Worm (Caenorhabditis elegans) whole organism, young adult: ENCODE measurements around the gene T02D1.8.
A peak's percentile ranks its signal among the peaks of the same experiment; 100 is the strongest.

ENCODE experiments used
- D2030.7 ChIP-seq: fragments of 200-800 bp; sonication (Bioruptor generic); IDR thresholded peaks from 2 replicates; pipeline ENCODE4 v1.3.6; 2022; ENCODE audit warnings: missing genetic modification reagents, missing genetic modification characterization, missing compliant biosample characterization
- F10E7.11 ChIP-seq: sonication (generic microtip); optimal IDR thresholded peaks from 2 replicates; lab custom pipeline; 2017; ENCODE audit warnings: mild to moderate bottlenecking, missing genetic modification characterization, moderate library complexity, missing compliant biosample characterization
- F33H1.4 ChIP-seq: fragments of 200-800 bp; sonication (Bioruptor generic); IDR thresholded peaks from 2 replicates; pipeline ENCODE4 v1.3.6; 2022; ENCODE audit warnings: missing genetic modification reagents, missing genetic modification characterization, missing compliant biosample characterization
- F39B2.1 ChIP-seq: fragments of 200-800 bp; sonication (Bioruptor generic); IDR thresholded peaks from 2 replicates; pipeline ENCODE4 v1.3.6; 2022; ENCODE audit warnings: missing genetic modification reagents, missing genetic modification characterization, missing compliant biosample characterization
- T26A5.8 ChIP-seq: sonication (generic microtip); optimal IDR thresholded peaks from 2 replicates; lab custom pipeline; 2016; ENCODE audit warnings: missing genetic modification characterization, missing compliant biosample characterization
- Y56A3A.18 ChIP-seq: fragments of 200-800 bp; sonication (Bioruptor generic); IDR thresholded peaks from 2 replicates; pipeline ENCODE4 v1.3.6; 2022; ENCODE audit warnings: missing genetic modification reagents, missing genetic modification characterization, missing compliant biosample characterization
- ama-1 ChIP-seq, 3 experiments: fragments of 150-350 bp in 1 of 3; sonication (generic microtip) in 2 of 3; optimal IDR thresholded peaks; 2 replicates each; lab custom pipeline; 2014 to 2018; ENCODE audit warnings: missing biosample characterization in 2 of 3, missing genetic modification characterization in 2 of 3, missing genetic modification reagents in 2 of 3
- atf-7 ChIP-seq: sonication (generic microtip); optimal IDR thresholded peaks from 2 replicates; lab custom pipeline; 2017; ENCODE audit warnings: mild to moderate bottlenecking, missing genetic modification characterization, missing compliant biosample characterization
- attf-5 ChIP-seq: fragments of 200-800 bp; sonication (Bioruptor generic); optimal IDR thresholded peaks from 2 replicates; lab custom pipeline; 2018; ENCODE audit warnings: mild to moderate bottlenecking, missing genetic modification characterization, missing compliant biosample characterization
- attf-6 ChIP-seq: fragments of 200-800 bp; sonication (Bioruptor generic); IDR thresholded peaks from 2 replicates; pipeline ENCODE4 v1.3.6; 2022; ENCODE audit warnings: missing genetic modification reagents, missing genetic modification characterization, missing compliant biosample characterization
- ceh-79 ChIP-seq: sonication (generic microtip); optimal IDR thresholded peaks from 2 replicates; lab custom pipeline; 2017; ENCODE audit warnings: mild to moderate bottlenecking, missing genetic modification characterization, missing compliant biosample characterization
- dox-1 ChIP-seq: fragments of 200-800 bp; sonication (Bioruptor generic); IDR thresholded peaks from 2 replicates; pipeline ENCODE4 v1.3.6; 2022; ENCODE audit warnings: missing genetic modification reagents, missing genetic modification characterization, missing compliant biosample characterization
- dpff-1 ChIP-seq: sonication (generic microtip); optimal IDR thresholded peaks from 2 replicates; lab custom pipeline; 2017; ENCODE audit warnings: mild to moderate bottlenecking, missing genetic modification characterization, missing compliant biosample characterization
- egl-44 ChIP-seq: fragments of 200-800 bp; sonication (Bioruptor generic); IDR thresholded peaks from 2 replicates; pipeline ENCODE4 v1.3.6; 2022; ENCODE audit warnings: missing genetic modification reagents, missing genetic modification characterization, missing compliant biosample characterization
- fkh-3 ChIP-seq: sonication (generic microtip); optimal IDR thresholded peaks from 2 replicates; lab custom pipeline; 2016; ENCODE audit warnings: mild to moderate bottlenecking, missing genetic modification characterization, missing compliant biosample characterization
- hlh-12 ChIP-seq: sonication (generic microtip); optimal IDR thresholded peaks from 2 replicates; lab custom pipeline; 2016; ENCODE audit warnings: missing genetic modification characterization, missing compliant biosample characterization
- lin-54 ChIP-seq: fragments of 200-800 bp; sonication (Bioruptor generic); optimal IDR thresholded peaks from 2 replicates; lab custom pipeline; 2018; ENCODE audit warnings: mild to moderate bottlenecking, missing genetic modification characterization, missing compliant biosample characterization
- lsl-1 ChIP-seq: fragments of 200-800 bp; sonication (Bioruptor generic); optimal IDR thresholded peaks from 2 replicates; lab custom pipeline; 2018; ENCODE audit warnings: mild to moderate bottlenecking, missing genetic modification characterization, moderate library complexity, missing compliant biosample characterization
- madf-6 ChIP-seq: fragments of 200-800 bp; sonication (Bioruptor generic); IDR thresholded peaks from 2 replicates; pipeline ENCODE4 v1.3.6; 2022; ENCODE audit warnings: missing genetic modification reagents, missing genetic modification characterization, missing compliant biosample characterization
- madf-8 ChIP-seq: fragments of 200-800 bp; sonication (Bioruptor generic); conservative IDR thresholded peaks from 2 replicates; pipeline ENCODE4 v1.3.6; 2022; ENCODE audit warnings: missing genetic modification reagents, missing genetic modification characterization, missing compliant biosample characterization
- mcd-1 ChIP-seq: fragments of 200-800 bp; sonication (Bioruptor generic); IDR thresholded peaks from 2 replicates; pipeline ENCODE4 v1.3.6; 2022; ENCODE audit warnings: missing genetic modification reagents, missing genetic modification characterization, missing compliant biosample characterization
- nfya-1 ChIP-seq: sonication (generic microtip); optimal IDR thresholded peaks from 2 replicates; lab custom pipeline; 2017; ENCODE audit warnings: antibody characterized with exemption, missing compliant biosample characterization, missing genetic modification characterization, borderline replicate concordance; ENCODE audit not compliant: insufficient read depth
- nfya-2 ChIP-seq: fragments of 200-800 bp; sonication (Bioruptor generic); IDR thresholded peaks from 2 replicates; pipeline ENCODE4 v1.3.6; 2022; ENCODE audit warnings: missing genetic modification reagents, missing genetic modification characterization, missing compliant biosample characterization
- nfyb-1 ChIP-seq: fragments of 200-800 bp; sonication (Bioruptor generic); IDR thresholded peaks from 2 replicates; pipeline ENCODE4 v1.3.6; 2022; ENCODE audit warnings: missing genetic modification reagents, missing genetic modification characterization, missing compliant biosample characterization
- nhr-27 ChIP-seq: fragments of 200-800 bp; sonication (Bioruptor generic); optimal IDR thresholded peaks from 2 replicates; lab custom pipeline; 2018; ENCODE audit warnings: mild to moderate bottlenecking, missing genetic modification characterization, moderate library complexity, missing compliant biosample characterization
- nhr-80 ChIP-seq: sonication (generic microtip); optimal IDR thresholded peaks from 2 replicates; lab custom pipeline; 2016; ENCODE audit warnings: missing genetic modification characterization, missing compliant biosample characterization
- rcor-1 ChIP-seq: fragments of 200-800 bp; sonication (Bioruptor generic); IDR thresholded peaks from 2 replicates; pipeline ENCODE4 v1.3.6; 2022; ENCODE audit warnings: missing genetic modification reagents, missing genetic modification characterization, missing compliant biosample characterization
- rec-8 ChIP-seq, 2 experiments: sonication (generic microtip); optimal IDR thresholded peaks; 2 replicates each; lab custom pipeline; 2016; ENCODE audit warnings: mild to moderate bottlenecking in 2 of 2, missing genetic modification characterization in 2 of 2, missing genetic modification reagents in 2 of 2, missing genotype in 2 of 2, missing biosample characterization in 1 of 2, missing compliant biosample characterization in 1 of 2, moderate library complexity in 1 of 2
- rpc-1 ChIP-seq, 2 experiments: fragments of 150-350 bp in 1 of 2; sonication (generic microtip) in 1 of 2; optimal IDR thresholded peaks; 2 replicates each; lab custom pipeline; 2014 to 2018; ENCODE audit warnings: missing biosample characterization in 1 of 2, missing genetic modification characterization in 1 of 2, missing genetic modification reagents in 1 of 2, missing genotype in 1 of 2
- snpc-4 ChIP-seq, 5 experiments: fragments of 150-350 bp in 1 of 5; sonication (generic microtip) in 4 of 5; optimal IDR thresholded peaks; 2 replicates each; lab custom pipeline; 2014 to 2018; ENCODE audit warnings: missing genetic modification characterization in 5 of 5, missing biosample characterization in 3 of 5, antibody characterized with exemption in 2 of 5, mild to moderate bottlenecking in 2 of 5, missing compliant biosample characterization in 2 of 5, missing genotype in 2 of 5, moderate library complexity in 2 of 5, missing genetic modification reagents in 1 of 5
- tbp1 ChIP-seq: fragments of 200-800 bp; sonication (Bioruptor generic); optimal IDR thresholded peaks from 2 replicates; lab custom pipeline; 2018; ENCODE audit warnings: mild to moderate bottlenecking, missing genetic modification characterization, missing compliant biosample characterization
- xnd-1 ChIP-seq: sonication (generic microtip); optimal IDR thresholded peaks from 2 replicates; lab custom pipeline; 2016; ENCODE audit warnings: missing genotype, missing genetic modification reagents, missing genetic modification characterization, missing compliant biosample characterization
- zim-3 ChIP-seq: sonication (generic microtip); optimal IDR thresholded peaks from 2 replicates; lab custom pipeline; 2017; ENCODE audit warnings: mild to moderate bottlenecking, missing genetic modification characterization, moderate library complexity, missing compliant biosample characterization
- ztf-18 ChIP-seq: sonication (generic microtip); optimal IDR thresholded peaks from 2 replicates; lab custom pipeline; 2016; ENCODE audit warnings: missing genotype, mild to moderate bottlenecking, missing genetic modification characterization, missing compliant biosample characterization
- ztf-28 ChIP-seq: fragments of 200-800 bp; sonication (Bioruptor generic); IDR thresholded peaks from 2 replicates; pipeline ENCODE4 v1.3.6; 2022; ENCODE audit warnings: missing genetic modification reagents, missing genetic modification characterization, missing compliant biosample characterization

The T02D1.8 gene

DNA sequence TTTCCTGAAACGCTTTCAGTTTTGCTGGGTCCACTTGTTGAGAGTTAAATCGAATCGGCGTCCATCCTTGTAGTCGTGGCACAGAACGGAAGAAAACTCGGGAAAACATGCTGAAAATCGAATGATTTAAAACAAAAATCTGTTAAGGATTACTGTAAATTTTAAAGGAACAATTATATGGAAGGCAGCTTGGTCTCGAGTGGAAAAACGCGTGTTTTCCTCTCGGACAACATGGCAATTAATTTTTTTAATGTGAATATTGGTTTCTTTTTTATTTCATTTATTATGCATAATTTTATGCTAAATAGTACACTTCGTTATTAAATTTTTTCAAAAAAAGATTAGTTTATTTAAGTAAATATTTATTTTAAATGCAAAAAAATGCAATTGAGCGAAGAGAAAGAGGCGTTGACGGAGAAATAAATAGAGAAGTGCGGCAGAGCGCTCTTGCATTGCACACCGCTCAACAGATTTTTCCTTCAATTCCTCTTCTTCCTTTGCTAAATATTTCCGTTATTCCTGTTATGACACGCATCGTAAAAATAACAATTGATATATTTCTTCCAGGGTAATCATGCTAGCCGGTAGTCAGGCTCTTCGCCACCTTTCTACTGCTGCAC is 7.1 kb downstream of the T02D1.8 start, which contains the start of the genes C30H6.9 and dlat-2:
Gene C30H6.9 (minus strand): TSS at position 110 of the 620 bp plus-strand sequence.
Gene dlat-2 (plus strand): TSS at position 566 of the 620 bp plus-strand sequence.
- TF ChIP-seq dox-1 (GFP tag; lab: Robert Waterston, UW) = peak; percentile 44; the same call in 1 of the 2 replicates
- peak; percentile 38 for TF ChIP-seq xnd-1 (tag; lab: Kevin White, UChicago)
- TF ChIP-seq T26A5.8 (tag; lab: Kevin White, UChicago) = no peak
- peak; percentile 32 for TF ChIP-seq attf-5
- no peak for TF ChIP-seq nhr-27 (tag; lab: Kevin White, UChicago)
- TF ChIP-seq atf-7 (tag; lab: Kevin White, UChicago) = no peak
- peak; percentile 3 for TF ChIP-seq lin-54 (GFP tag; lab: Kevin White, UChicago)
- no peak for TF ChIP-seq rec-8 (tag; optimal IDR thresholded peaks at IDR 0.05; lab: Kevin White, UChicago)
- TF ChIP-seq mcd-1 = peak; percentile 77
- TF ChIP-seq nfyb-1 (GFP tag; lab: Robert Waterston, UW) = no peak
- TF ChIP-seq F10E7.11 (tag; lab: Kevin White, UChicago) = no peak
- no peak for TF ChIP-seq fkh-3
- TF ChIP-seq lsl-1 = peak; percentile 73
- TF ChIP-seq tbp1 (GFP tag; lab: Kevin White, UChicago) = peak; percentile 11
- peak; percentile 65; the same call in 1 of the 2 replicates for TF ChIP-seq attf-6 (GFP tag; lab: Robert Waterston, UW)
- TF ChIP-seq F33H1.4 (GFP tag; lab: Robert Waterston, UW) = peak; percentile 80
- no peak for TF ChIP-seq ztf-18
- peak; percentile 41; the same call in 1 of the 2 replicates for TF ChIP-seq D2030.7
- TF ChIP-seq snpc-4 (GFP tag; optimal IDR thresholded peaks at IDR 0.05; lab: Kevin White, UChicago) = peak; percentile 24
- peak in 3 of 4 experiments; percentile 72 to 84 (median 83) for TF ChIP-seq snpc-4 (tag; optimal IDR thresholded peaks at IDR 0.05; lab: Kevin White, UChicago)
- no peak for TF ChIP-seq ceh-79 (tag; lab: Kevin White, UChicago)
- TF ChIP-seq madf-6 (GFP tag; lab: Robert Waterston, UW) = peak; percentile 62
- TF ChIP-seq, all 124 proteins: peak for 12

DNA sequence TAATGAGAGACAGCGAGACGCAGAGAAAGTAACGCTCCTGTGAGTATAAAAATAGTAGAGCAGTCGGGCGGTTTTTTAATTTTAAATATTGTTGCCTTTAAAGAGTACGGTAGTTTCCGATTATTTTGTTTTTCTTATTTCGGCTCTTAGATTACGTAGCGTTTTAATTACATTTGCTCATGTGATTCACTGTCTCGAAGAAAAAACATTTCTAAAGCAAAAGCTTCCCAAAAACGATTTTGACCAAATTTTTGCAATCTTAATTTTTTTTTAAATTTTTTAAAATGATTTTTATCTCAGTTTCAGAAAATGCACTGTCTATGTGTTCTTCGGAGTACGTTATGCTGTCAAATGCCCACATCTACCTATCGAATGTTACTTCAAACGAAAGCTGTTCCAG is 11.2 kb downstream of the T02D1.8 start, which contains the start of gene haf-1:
Gene haf-1 (plus strand): TSS at position 301 of the 400 bp plus-strand sequence.
- TF ChIP-seq rpc-1 (optimal IDR thresholded peaks at IDR 0.05; lab: Kevin White, UChicago) = no peak
- TF ChIP-seq rpc-1 (tag; optimal IDR thresholded peaks at IDR 0.05; lab: Kevin White, UChicago) = no peak
- TF ChIP-seq Y56A3A.18 (GFP tag; lab: Robert Waterston, UW) = no peak
- no peak for TF ChIP-seq egl-44 (GFP tag; lab: Robert Waterston, UW)

DNA sequence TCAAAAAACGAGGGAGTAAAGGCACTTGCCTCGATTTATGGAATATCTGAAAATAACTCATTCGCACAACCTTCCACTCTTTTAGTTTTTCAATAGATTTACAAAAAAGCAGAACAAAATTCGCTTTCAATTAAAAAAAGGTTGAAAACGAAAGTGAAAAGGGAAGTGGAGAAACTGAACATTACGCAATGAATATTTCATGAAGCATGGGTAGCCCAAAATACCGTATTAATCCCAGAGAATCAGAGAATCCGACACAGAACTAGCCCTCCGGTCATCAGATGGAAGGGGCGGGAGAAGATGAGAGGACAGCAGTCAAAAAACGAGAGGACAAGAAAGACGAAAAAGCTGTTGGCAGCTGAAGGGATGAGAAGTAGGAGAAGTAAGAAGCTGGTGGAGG is 15.8 kb downstream of the T02D1.8 start, which contains the start of gene C30H6.5:
Gene C30H6.5 (plus strand): TSS at position 301 of the 400 bp plus-strand sequence.
- TF ChIP-seq ama-1 (optimal IDR thresholded peaks at IDR 0.05; lab: Kevin White, UChicago) (no peak), ama-1 (GFP tag; optimal IDR thresholded peaks at IDR 0.05; lab: Kevin White, UChicago) (no peak), rcor-1 (GFP tag; lab: Robert Waterston, UW) (no peak), F39B2.1 (GFP tag; lab: Robert Waterston, UW) (no peak), lin-54 (GFP tag; lab: Kevin White, UChicago) (no peak), dpff-1 (no peak), nfya-2 (GFP tag; lab: Robert Waterston, UW) (no peak), madf-8 (GFP tag; lab: Robert Waterston, UW) (no peak), nhr-27 (tag; lab: Kevin White, UChicago) (no peak), hlh-12 (tag; lab: Kevin White, UChicago) (no peak), nfya-1 (tag; lab: Kevin White, UChicago) (no peak), ztf-28 (GFP tag; lab: Robert Waterston, UW) (no peak), zim-3 (tag; lab: Kevin White, UChicago) (no peak), nhr-80 (no peak)
